Fruit fly (Drosophila melanogaster) whole organism, embryonic: ENCODE results near the gene Gld2.

Experiments
- Aef1 ChIP-seq: fragments of 200-800 bp; sonication (Bioruptor generic); IDR thresholded peaks from 3 replicates; pipeline ENCODE4 v1.3.6; 2022; ENCODE audit warnings: missing biosample characterization, missing genetic modification characterization
- CG1024 ChIP-seq: fragments of 200-800 bp; sonication (Bioruptor generic); IDR thresholded peaks from 2 replicates; pipeline ENCODE4 v1.3.6; 2022; ENCODE audit warnings: missing biosample characterization, missing genetic modification characterization
- CG10267 ChIP-seq: fragments of 200-800 bp; sonication (Bioruptor generic); optimal IDR thresholded peaks from 2 replicates; lab custom pipeline; 2018; ENCODE audit warnings: missing biosample characterization, mild to moderate bottlenecking, missing genetic modification characterization, moderate library complexity
- CG10979 ChIP-seq: fragments of 200-800 bp; sonication (Bioruptor generic); optimal IDR thresholded peaks from 2 replicates; lab custom pipeline; 2018; ENCODE audit warnings: missing biosample characterization, mild to moderate bottlenecking, missing genetic modification characterization, moderate library complexity
- CG11560 ChIP-seq: fragments of 200-800 bp; sonication (Bioruptor generic); IDR thresholded peaks from 3 replicates; pipeline ENCODE4 v1.3.6; 2022; ENCODE audit warnings: missing biosample characterization, missing genetic modification characterization
- CG12391 ChIP-seq: fragments of 200-800 bp; sonication (Bioruptor generic); optimal IDR thresholded peaks from 3 replicates; lab custom pipeline; 2018; ENCODE audit warnings: missing biosample characterization, mild to moderate bottlenecking, missing genetic modification characterization, moderate library complexity
- CG13424 ChIP-seq: fragments of 200-800 bp; sonication (Bioruptor generic); optimal IDR thresholded peaks from 2 replicates; lab custom pipeline; 2019; ENCODE audit warnings: missing biosample characterization, mild to moderate bottlenecking, missing genetic modification characterization, moderate library complexity
- CG15601 ChIP-seq: fragments of 200-800 bp; sonication (Bioruptor generic); optimal IDR thresholded peaks from 3 replicates; lab custom pipeline; 2019; ENCODE audit warnings: missing biosample characterization, mild to moderate bottlenecking, missing genetic modification characterization, moderate library complexity
- CG17359 ChIP-seq: fragments of 200-800 bp; sonication (Bioruptor generic); optimal IDR thresholded peaks from 3 replicates; lab custom pipeline; 2018; ENCODE audit warnings: missing biosample characterization, mild to moderate bottlenecking, missing genetic modification characterization, moderate library complexity
- CG17385 ChIP-seq: fragments of 200-800 bp; sonication (Bioruptor generic); optimal IDR thresholded peaks from 3 replicates; lab custom pipeline; 2018; ENCODE audit warnings: missing biosample characterization, mild to moderate bottlenecking, missing genetic modification characterization
- CG17568 ChIP-seq: fragments of 200-800 bp; sonication (Bioruptor generic); optimal IDR thresholded peaks from 2 replicates; lab custom pipeline; 2018; ENCODE audit warnings: missing biosample characterization, mild to moderate bottlenecking, missing genetic modification characterization, moderate library complexity
- CG32767 ChIP-seq: fragments of 200-800 bp; sonication (Bioruptor generic); IDR thresholded peaks from 2 replicates; pipeline ENCODE4 v1.3.6; 2022; ENCODE audit warnings: missing biosample characterization, missing genetic modification characterization
- CG3407 ChIP-seq: fragments of 200-800 bp; sonication (Bioruptor generic); optimal IDR thresholded peaks from 2 replicates; lab custom pipeline; 2018; ENCODE audit warnings: missing biosample characterization, mild to moderate bottlenecking, missing genetic modification characterization
- CG34224 ChIP-seq: fragments of 200-800 bp; sonication (Bioruptor generic); IDR thresholded peaks from 3 replicates; pipeline ENCODE4 v1.3.6; 2022; ENCODE audit warnings: missing biosample characterization, missing genetic modification characterization; ENCODE audit not compliant: partially characterized antibody
- CG34422 ChIP-seq: fragments of 200-800 bp; sonication (Bioruptor generic); IDR thresholded peaks from 3 replicates; pipeline ENCODE4 v1.3.6; 2022; ENCODE audit warnings: missing biosample characterization, missing genetic modification characterization
- CG4360 ChIP-seq: fragments of 200-800 bp; sonication (Bioruptor generic); IDR thresholded peaks from 2 replicates; pipeline ENCODE4 v1.3.6; 2022; ENCODE audit warnings: missing biosample characterization, missing genetic modification characterization
- CG6654 ChIP-seq: fragments of 200-800 bp; sonication (Bioruptor generic); optimal IDR thresholded peaks from 2 replicates; lab custom pipeline; 2017; ENCODE audit warnings: missing biosample characterization, mild to moderate bottlenecking, missing genetic modification characterization
- CG7556 ChIP-seq: fragments of 200-800 bp; sonication (Bioruptor generic); optimal IDR thresholded peaks from 2 replicates; lab custom pipeline; 2017; ENCODE audit warnings: missing biosample characterization, mild to moderate bottlenecking, missing genetic modification characterization
- CG9215 ChIP-seq: fragments of 200-800 bp; sonication (Bioruptor generic); IDR thresholded peaks from 2 replicates; pipeline ENCODE4 v1.3.6; 2022; ENCODE audit warnings: missing biosample characterization, missing genetic modification characterization
- Dbx ChIP-seq: fragments of 200-800 bp; sonication (Bioruptor generic); IDR thresholded peaks from 3 replicates; pipeline ENCODE4 v1.3.6; 2022; ENCODE audit warnings: missing biosample characterization, missing genetic modification characterization
- Dek ChIP-seq: fragments of 200-800 bp; sonication (Bioruptor generic); optimal IDR thresholded peaks from 3 replicates; lab custom pipeline; 2019; ENCODE audit warnings: missing biosample characterization, mild to moderate bottlenecking, missing genetic modification characterization, moderate library complexity
- E2f2 ChIP-seq: fragments of 200-800 bp; sonication (Bioruptor generic); IDR thresholded peaks from 2 replicates; pipeline ENCODE4 v1.3.6; 2022; ENCODE audit warnings: missing biosample characterization, missing genetic modification characterization
- Ets65A ChIP-seq: fragments of 200-800 bp; sonication (Bioruptor generic); peaks from one replicate; lab custom pipeline; 2016; ENCODE audit warnings: missing biosample characterization, missing genetic modification characterization
- Meics ChIP-seq: fragments of 200-800 bp; sonication (Bioruptor generic); optimal IDR thresholded peaks from 2 replicates; lab custom pipeline; 2017; ENCODE audit warnings: missing biosample characterization, mild to moderate bottlenecking, missing genetic modification characterization
- Oaz ChIP-seq: fragments of 200-800 bp; sonication (Bioruptor generic); IDR thresholded peaks from 2 replicates; pipeline ENCODE4 v1.3.6; 2022; ENCODE audit warnings: missing biosample characterization, missing genetic modification characterization
- Optix ChIP-seq: fragments of 200-800 bp; sonication (Bioruptor generic); IDR thresholded peaks from 3 replicates; pipeline ENCODE4 v1.3.6; 2022; ENCODE audit warnings: missing biosample characterization, missing genetic modification characterization
- Sox102F ChIP-seq: fragments of 200-800 bp; sonication (Bioruptor generic); optimal IDR thresholded peaks from 2 replicates; lab custom pipeline; 2018; ENCODE audit warnings: missing biosample characterization, mild to moderate bottlenecking, missing genetic modification characterization, moderate library complexity
- Taf1 ChIP-seq: fragments of 200-800 bp; sonication (Bioruptor generic); IDR thresholded peaks from 2 replicates; pipeline ENCODE4 v1.3.6; 2022; ENCODE audit warnings: missing biosample characterization, missing genetic modification characterization
- ara ChIP-seq: fragments of 200-800 bp; sonication (Bioruptor generic); IDR thresholded peaks from 2 replicates; pipeline ENCODE4 v1.3.6; 2022; ENCODE audit warnings: missing biosample characterization, missing genetic modification characterization
- bbx ChIP-seq: fragments of 200-800 bp; sonication (Bioruptor generic); IDR thresholded peaks from 2 replicates; pipeline ENCODE4 v1.3.6; 2022; ENCODE audit warnings: missing biosample characterization, missing genetic modification characterization; ENCODE audit not compliant: partially characterized antibody
- bcd ChIP-seq: fragments of 200-800 bp; sonication (Bioruptor generic); optimal IDR thresholded peaks from 2 replicates; lab custom pipeline; 2017; ENCODE audit warnings: missing biosample characterization, mild to moderate bottlenecking, missing genetic modification characterization
- bigmax ChIP-seq: fragments of 200-800 bp; sonication (Bioruptor generic); optimal IDR thresholded peaks from 2 replicates; lab custom pipeline; 2018; ENCODE audit warnings: missing biosample characterization, mild to moderate bottlenecking, missing genetic modification characterization
- bsh ChIP-seq, 2 experiments: fragments of 200-800 bp; sonication (Bioruptor generic); optimal IDR thresholded peaks; 2 replicates each; lab custom pipeline; 2017 to 2018; ENCODE audit warnings: mild to moderate bottlenecking in 2 of 2, missing biosample characterization in 2 of 2, missing genetic modification characterization in 2 of 2, moderate library complexity in 1 of 2
- danr ChIP-seq: fragments of 200-800 bp; sonication (Bioruptor generic); IDR thresholded peaks from 2 replicates; pipeline ENCODE4 v1.3.6; 2022; ENCODE audit warnings: missing biosample characterization, missing genetic modification characterization
- dimm ChIP-seq: fragments of 200-800 bp; sonication (Bioruptor generic); IDR thresholded peaks from 2 replicates; pipeline ENCODE4 v1.3.6; 2022; ENCODE audit warnings: missing biosample characterization, missing genetic modification characterization
- dmrt99B ChIP-seq: fragments of 200-800 bp; sonication (Bioruptor generic); optimal IDR thresholded peaks from 2 replicates; lab custom pipeline; 2018; ENCODE audit warnings: missing biosample characterization, mild to moderate bottlenecking, missing genetic modification characterization, moderate library complexity
- dysf ChIP-seq: fragments of 200-800 bp; sonication (Bioruptor generic); IDR thresholded peaks from 3 replicates; pipeline ENCODE4 v1.3.6; 2022; ENCODE audit warnings: missing biosample characterization, missing genetic modification characterization
- emc ChIP-seq: fragments of 200-800 bp; sonication (Bioruptor generic); optimal IDR thresholded peaks from 2 replicates; lab custom pipeline; 2016; ENCODE audit warnings: missing biosample characterization, missing genetic modification characterization
- grau ChIP-seq: fragments of 200-800 bp; optimal IDR thresholded peaks from 3 replicates; lab custom pipeline; 2019; ENCODE audit warnings: missing biosample characterization, mild to moderate bottlenecking, missing genetic modification characterization, moderate library complexity
- hkb ChIP-seq, 2 experiments: fragments of 200-800 bp in 1 of 2; fragments of >200 bp in 1 of 2; sonication (Bioruptor generic) in 1 of 2; IDR thresholded peaks in 1 of 2; optimal IDR thresholded peaks in 1 of 2; 2 replicates each; pipeline versions ENCODE4 v1.3.6 to Lab custom; 2017 to 2022; ENCODE audit warnings: missing biosample characterization in 1 of 2, missing genetic modification characterization in 1 of 2
- lmd ChIP-seq: fragments of 200-800 bp; sonication (Bioruptor generic); IDR thresholded peaks from 2 replicates; pipeline ENCODE4 v1.3.6; 2022; ENCODE audit warnings: missing biosample characterization, missing genetic modification characterization
- onecut ChIP-seq: fragments of 200-800 bp; sonication (Bioruptor generic); IDR thresholded peaks from 2 replicates; pipeline ENCODE4 v1.3.6; 2022; ENCODE audit warnings: missing biosample characterization, missing genetic modification characterization
- phol ChIP-seq: fragments of 200-800 bp; sonication (Bioruptor generic); optimal IDR thresholded peaks from 3 replicates; lab custom pipeline; 2018; ENCODE audit warnings: missing biosample characterization, mild to moderate bottlenecking, missing genetic modification characterization, moderate library complexity
- tin ChIP-seq: fragments of 200-800 bp; sonication (Bioruptor generic); optimal IDR thresholded peaks from 3 replicates; lab custom pipeline; 2016; ENCODE audit warnings: missing biosample characterization, missing genetic modification characterization
- trh ChIP-seq: fragments of 200-800 bp; sonication (Bioruptor generic); optimal IDR thresholded peaks from 2 replicates; lab custom pipeline; 2016; ENCODE audit warnings: missing biosample characterization, missing genetic modification characterization
- unpg ChIP-seq: fragments of 200-800 bp; sonication (Bioruptor generic); optimal IDR thresholded peaks from 3 replicates; lab custom pipeline; 2018; ENCODE audit warnings: missing biosample characterization, mild to moderate bottlenecking, missing genetic modification characterization, moderate library complexity
- yki ChIP-seq: fragments of >200 bp; optimal IDR thresholded peaks from 3 replicates; lab custom pipeline; 2018
- zfh1 ChIP-seq: fragments of 200-800 bp; sonication (Bioruptor generic); IDR thresholded peaks from 3 replicates; pipeline ENCODE4 v1.3.6; 2022; ENCODE audit warnings: missing biosample characterization, missing genetic modification characterization

Gene Gld2

DNA sequence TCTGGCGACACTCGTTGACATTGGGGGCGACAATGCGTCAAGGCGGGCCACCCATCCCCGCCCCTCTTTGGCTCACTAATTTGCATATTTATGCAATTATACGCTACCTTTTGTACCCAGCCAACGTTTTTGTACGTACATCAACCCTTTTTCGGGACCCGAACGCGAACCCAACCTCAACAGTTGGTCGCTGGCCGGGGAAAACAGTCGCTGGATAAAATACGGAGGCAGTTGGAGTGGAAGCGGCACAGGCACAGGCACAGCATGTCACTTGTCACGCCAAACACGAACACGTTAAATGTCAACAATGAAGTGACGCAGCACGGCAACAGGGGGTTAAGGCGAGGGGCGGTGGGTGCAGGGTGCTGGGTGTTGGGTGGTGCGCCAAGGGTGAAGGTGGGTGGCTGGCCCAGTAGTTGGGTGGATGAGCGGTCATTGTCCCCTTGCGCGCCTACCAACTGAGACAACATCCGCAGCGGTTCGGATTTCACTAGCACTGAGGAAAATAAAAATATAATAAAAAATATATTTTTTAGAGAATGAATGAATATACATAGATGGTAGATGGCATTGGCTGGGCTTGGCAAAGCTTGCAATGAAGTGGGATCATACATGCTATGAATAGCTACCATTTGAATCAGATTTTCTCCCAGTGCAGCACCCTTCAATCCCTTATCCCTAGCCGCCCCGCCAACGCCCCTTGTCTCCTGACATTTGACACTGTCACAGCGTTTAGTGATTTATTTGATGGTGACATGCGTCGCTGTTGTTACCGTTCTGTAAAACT lies 49.2 kb downstream of the Gld2 start (continued):
- TF ChIP-seq Aef1: peak; percentile 39; the same call in 1 of the 3 replicates
- TF ChIP-seq hkb (optimal IDR thresholded peaks at IDR 0.05; lab: Kevin White, UChicago): no peak
- peak; percentile 53; the same call in 1 of the 2 replicates for TF ChIP-seq hkb (GFP tag; IDR thresholded peaks at IDR 0.05; lab: Robert Waterston, UW)
- no peak for TF ChIP-seq Meics
- TF ChIP-seq CG15601 (tag; lab: Kevin White, UChicago): no peak
- TF ChIP-seq Dbx (GFP tag; lab: Robert Waterston, UW): 0 out of 3 replicates have a peak, but pooled peaks have one; percentile 34
- 0 out of 3 replicates have a peak, but pooled peaks have one; percentile 50 for TF ChIP-seq Optix (GFP tag; lab: Robert Waterston, UW)
- peak; percentile 40 for TF ChIP-seq CG10979 (tag; lab: Kevin White, UChicago)
- TF ChIP-seq zfh1 (GFP tag; lab: Robert Waterston, UW): no peak
- peak; percentile 11 for TF ChIP-seq Sox102F (GFP tag; lab: Kevin White, UChicago)
- no peak for TF ChIP-seq bigmax (GFP tag; lab: Kevin White, UChicago)
- peak; percentile 47 for TF ChIP-seq CG7556 (GFP tag; lab: Kevin White, UChicago)
- no peak for TF ChIP-seq bcd (GFP tag; lab: Kevin White, UChicago)
- peak; percentile 27; the same call in 1 of the 2 replicates for TF ChIP-seq danr (GFP tag; lab: Robert Waterston, UW)
- peak; percentile 40 for TF ChIP-seq dmrt99B
- peak; percentile 32 for TF ChIP-seq grau
- no peak for TF ChIP-seq dimm
- no peak for TF ChIP-seq CG4360 (GFP tag; lab: Robert Waterston, UW)
- 0 out of 2 replicates have a peak, but pooled peaks have one; percentile 20 for TF ChIP-seq ara (GFP tag; lab: Robert Waterston, UW)
- peak in 1 of 2 experiments; percentile 44 for TF ChIP-seq bsh (GFP tag; optimal IDR thresholded peaks at IDR 0.05; lab: Kevin White, UChicago)
- TF ChIP-seq Ets65A (GFP tag; lab: Kevin White, UChicago): peak; percentile 37
- TF ChIP-seq CG10267 (tag; lab: Kevin White, UChicago): peak; percentile 4
- TF ChIP-seq CG6654 (GFP tag; lab: Kevin White, UChicago): no peak
- TF ChIP-seq CG9215 (GFP tag; lab: Robert Waterston, UW): peak; percentile 6; the same call in 1 of the 2 replicates
- peak; percentile 31; the same call in 1 of the 2 replicates for TF ChIP-seq Taf1 (GFP tag; lab: Robert Waterston, UW)
- no peak for TF ChIP-seq Dek (tag; lab: Kevin White, UChicago)
- TF ChIP-seq CG17385 (GFP tag; lab: Kevin White, UChicago): no peak
- no peak for TF ChIP-seq CG32767
- peak; percentile 19 for TF ChIP-seq unpg (GFP tag; lab: Kevin White, UChicago)
- TF ChIP-seq CG13424 (tag; lab: Kevin White, UChicago): peak; percentile 21
- 0 out of 2 replicates have a peak, but pooled peaks have one; percentile 13 for TF ChIP-seq CG1024 (GFP tag; lab: Robert Waterston, UW)
- TF ChIP-seq CG3407 (GFP tag; lab: Kevin White, UChicago): peak; percentile 3
- no peak for TF ChIP-seq CG11560 (tag; lab: Robert Waterston, UW)
- peak; percentile 16; the same call in 1 of the 2 replicates for TF ChIP-seq onecut (GFP tag; lab: Robert Waterston, UW)
- TF ChIP-seq dysf (GFP tag; lab: Robert Waterston, UW): peak; percentile 46; the same call in 1 of the 3 replicates
- no peak for TF ChIP-seq trh (GFP tag; lab: Kevin White, UChicago)
- 0 out of 2 replicates have a peak, but pooled peaks have one; percentile 8 for TF ChIP-seq E2f2 (GFP tag; lab: Robert Waterston, UW)
- TF ChIP-seq yki (lab: Kevin White, UChicago): no peak
- TF ChIP-seq emc (GFP tag; lab: Kevin White, UChicago): no peak
- peak; percentile 12 for TF ChIP-seq phol
- no peak for TF ChIP-seq CG17568
- no peak for TF ChIP-seq bbx (GFP tag; lab: Robert Waterston, UW)
- 0 out of 3 replicates have a peak, but pooled peaks have one; percentile 19 for TF ChIP-seq CG34422 (GFP tag; lab: Robert Waterston, UW)
- peak; percentile 12 for TF ChIP-seq CG17359 (tag; lab: Kevin White, UChicago)
- TF ChIP-seq CG34224: no peak
- peak; percentile 52 for TF ChIP-seq lmd (GFP tag; lab: Robert Waterston, UW)
- TF ChIP-seq CG12391 (tag; lab: Kevin White, UChicago): peak; percentile 24
- 0 out of 2 replicates have a peak, but pooled peaks have one; percentile 22 for TF ChIP-seq Oaz (GFP tag; lab: Robert Waterston, UW)
- peak; percentile 12 for TF ChIP-seq tin (GFP tag; lab: Kevin White, UChicago)
